Worm (Caenorhabditis elegans) whole organism, L4/young adult: ENCODE data around the gene chw-1.

ENCODE experiments used
- dao-5 ChIP-seq: sonication (generic microtip); optimal IDR thresholded peaks from 2 replicates; lab custom pipeline; 2016; ENCODE audit warnings: missing genotype, missing genetic modification characterization, moderate library complexity, missing compliant biosample characterization
- him-1 ChIP-seq: sonication (generic microtip); optimal IDR thresholded peaks from 2 replicates; lab custom pipeline; 2016; ENCODE audit warnings: missing genotype, missing genetic modification reagents, missing genetic modification characterization, missing compliant biosample characterization

- TF ChIP-seq him-1 (tag; lab: Kevin White, UChicago) (no peak), dao-5 (tag; lab: Kevin White, UChicago) (no peak)
These were observed 11.1 kb downstream of the chw-1 start for ce11 chrV:10472901-10473774.
